Worm (Caenorhabditis elegans) whole organism, early embryonic: Measurements from ENCODE around the gene lab-2.

Source experiments
- B0310.2 ChIP-seq: sonication (generic microtip); optimal IDR thresholded peaks from 2 replicates; lab custom pipeline; 2016; ENCODE audit warnings: mild to moderate bottlenecking, missing genetic modification characterization, missing compliant biosample characterization
- F13C5.2 ChIP-seq: sonication (generic microtip); optimal IDR thresholded peaks from 2 replicates; lab custom pipeline; 2017; ENCODE audit warnings: mild to moderate bottlenecking, missing genetic modification characterization, inconsistent platforms, missing compliant biosample characterization
- aly-1 ChIP-seq: sonication (generic microtip); optimal IDR thresholded peaks from 2 replicates; lab custom pipeline; 2016; ENCODE audit warnings: missing genetic modification characterization, missing compliant biosample characterization
- ama-1 ChIP-seq: fragments of 150-350 bp; optimal IDR thresholded peaks from 2 replicates; lab custom pipeline; 2014
- ceh-13 ChIP-seq: fragments of 200-800 bp; sonication (Bioruptor generic); optimal IDR thresholded peaks from 2 replicates; lab custom pipeline; 2018; ENCODE audit warnings: mild to moderate bottlenecking, missing genetic modification characterization, missing compliant biosample characterization
- ceh-36 ChIP-seq: sonication (generic microtip); optimal IDR thresholded peaks from 2 replicates; lab custom pipeline; 2016; ENCODE audit warnings: missing genetic modification characterization, inconsistent platforms, missing compliant biosample characterization
- ets-7 ChIP-seq: sonication (generic microtip); optimal IDR thresholded peaks from 2 replicates; lab custom pipeline; 2016; ENCODE audit warnings: missing genotype, missing genetic modification characterization, missing compliant biosample characterization
- flt-1 ChIP-seq: fragments of 200-800 bp; sonication (Bioruptor generic); IDR thresholded peaks from 2 replicates; pipeline ENCODE4 v1.3.6; 2022; ENCODE audit warnings: missing genetic modification characterization, missing compliant biosample characterization
- hmbx-1 ChIP-seq: sonication (generic microtip); optimal IDR thresholded peaks from 2 replicates; lab custom pipeline; 2016; ENCODE audit warnings: mild to moderate bottlenecking, missing genetic modification characterization, missing compliant biosample characterization
- hmg-4 ChIP-seq: fragments of 200-800 bp; sonication (Bioruptor generic); optimal IDR thresholded peaks from 2 replicates; lab custom pipeline; 2018; ENCODE audit warnings: mild to moderate bottlenecking, missing genetic modification characterization, missing compliant biosample characterization
- hnd-1 ChIP-seq: sonication (generic microtip); optimal IDR thresholded peaks from 2 replicates; lab custom pipeline; 2016; ENCODE audit warnings: missing genetic modification characterization, missing compliant biosample characterization
- pes-1 ChIP-seq: fragments of 200-800 bp; sonication (Bioruptor generic); IDR thresholded peaks from 2 replicates; pipeline ENCODE4 v1.3.6; 2022; ENCODE audit warnings: missing genetic modification reagents, missing genetic modification characterization, missing compliant biosample characterization
- scrt-1 ChIP-seq: fragments of 200-800 bp; sonication (Bioruptor generic); IDR thresholded peaks from 2 replicates; pipeline ENCODE4 v1.3.6; 2022; ENCODE audit warnings: missing genetic modification characterization, missing compliant biosample characterization
- sea-1 ChIP-seq: fragments of 200-800 bp; sonication (Bioruptor generic); conservative IDR thresholded peaks from 2 replicates; pipeline ENCODE4 v1.3.6; 2022; ENCODE audit warnings: missing genetic modification characterization, missing compliant biosample characterization
- tbx-11 ChIP-seq: fragments of 200-800 bp; sonication (Bioruptor generic); IDR thresholded peaks from 2 replicates; pipeline ENCODE4 v1.3.6; 2022; ENCODE audit warnings: missing genetic modification characterization, missing compliant biosample characterization
- tbx-37 ChIP-seq: fragments of 200-800 bp; sonication (Bioruptor generic); conservative IDR thresholded peaks from 2 replicates; pipeline ENCODE4 v1.3.6; 2022; ENCODE audit warnings: missing genetic modification reagents, missing genetic modification characterization, missing compliant biosample characterization
- tra-4 ChIP-seq: sonication (generic microtip); optimal IDR thresholded peaks from 2 replicates; lab custom pipeline; 2017; ENCODE audit warnings: missing genetic modification characterization, missing compliant biosample characterization

The lab-2 gene

DNA sequence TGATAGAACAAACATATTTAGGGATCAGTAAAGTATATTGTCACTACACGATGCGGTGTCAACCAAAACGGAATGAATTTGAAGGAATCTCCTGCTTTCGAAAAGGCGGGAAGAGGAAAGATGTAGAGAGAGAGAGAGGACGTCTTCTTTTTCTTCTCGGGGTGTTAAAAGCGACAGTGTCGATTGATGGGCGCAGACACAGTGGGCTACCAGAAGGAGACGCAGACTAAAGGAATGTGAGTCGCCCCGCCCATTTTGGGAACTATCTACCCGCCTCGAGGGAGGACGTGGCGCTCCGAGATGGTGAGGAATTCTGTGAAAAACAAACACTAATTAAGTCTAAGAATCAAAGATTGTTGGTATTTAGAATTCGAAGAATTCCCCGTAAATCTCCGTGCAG lies 29.9 kb downstream of the lab-2 start, which contains the start of the genes B0361.14 and B0361.9:
Gene B0361.14, minus strand, starts transcription at position 66 of the 400 bp plus-strand sequence.
Gene B0361.9, minus strand, starts transcription at position 166 of the 400 bp plus-strand sequence.
- TF ChIP-seq scrt-1 (GFP tag; lab: Robert Waterston, UW) (no peak), B0310.2 (tag; lab: Kevin White, UChicago) (no peak), sea-1 (GFP tag; lab: Robert Waterston, UW) (no peak), flt-1 (GFP tag; lab: Robert Waterston, UW) (no peak), hmg-4 (GFP tag; lab: Kevin White, UChicago) (no peak), ceh-36 (tag; lab: Kevin White, UChicago) (no peak), F13C5.2 (tag; lab: Kevin White, UChicago) (no peak)

DNA sequence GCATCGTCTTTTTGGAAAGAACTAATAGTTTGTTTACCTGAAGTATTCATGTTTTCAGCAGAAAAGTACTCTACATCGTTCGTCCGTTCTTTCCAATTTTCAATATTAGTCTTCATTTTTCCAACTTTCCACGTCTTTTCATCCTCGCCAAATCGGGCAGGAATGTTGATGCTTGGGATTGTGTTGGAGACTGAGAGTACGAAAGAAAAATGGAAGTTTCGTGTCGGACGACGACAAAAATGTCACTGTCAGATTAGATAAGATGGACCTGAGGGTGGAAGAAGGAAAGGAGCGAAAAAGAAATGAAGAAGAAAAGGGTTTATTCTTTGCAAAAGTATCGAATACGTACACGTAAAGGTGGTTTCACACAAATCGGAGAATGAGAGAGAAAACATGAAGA lies 31.4 kb downstream of the lab-2 start:
- TF ChIP-seq ceh-13 (GFP tag; lab: Kevin White, UChicago) = no peak
- no peak for TF ChIP-seq sea-1 (GFP tag; lab: Robert Waterston, UW)
- no peak for TF ChIP-seq ets-7 (tag; lab: Kevin White, UChicago)
- TF ChIP-seq B0310.2 (tag; lab: Kevin White, UChicago) = no peak
- TF ChIP-seq aly-1 (tag; lab: Kevin White, UChicago) = no peak
- no peak for TF ChIP-seq hmg-4 (GFP tag; lab: Kevin White, UChicago)
- no peak for TF ChIP-seq scrt-1 (GFP tag; lab: Robert Waterston, UW)
- TF ChIP-seq hmbx-1 = no peak
- no peak for TF ChIP-seq tra-4 (tag; lab: Kevin White, UChicago)

DNA sequence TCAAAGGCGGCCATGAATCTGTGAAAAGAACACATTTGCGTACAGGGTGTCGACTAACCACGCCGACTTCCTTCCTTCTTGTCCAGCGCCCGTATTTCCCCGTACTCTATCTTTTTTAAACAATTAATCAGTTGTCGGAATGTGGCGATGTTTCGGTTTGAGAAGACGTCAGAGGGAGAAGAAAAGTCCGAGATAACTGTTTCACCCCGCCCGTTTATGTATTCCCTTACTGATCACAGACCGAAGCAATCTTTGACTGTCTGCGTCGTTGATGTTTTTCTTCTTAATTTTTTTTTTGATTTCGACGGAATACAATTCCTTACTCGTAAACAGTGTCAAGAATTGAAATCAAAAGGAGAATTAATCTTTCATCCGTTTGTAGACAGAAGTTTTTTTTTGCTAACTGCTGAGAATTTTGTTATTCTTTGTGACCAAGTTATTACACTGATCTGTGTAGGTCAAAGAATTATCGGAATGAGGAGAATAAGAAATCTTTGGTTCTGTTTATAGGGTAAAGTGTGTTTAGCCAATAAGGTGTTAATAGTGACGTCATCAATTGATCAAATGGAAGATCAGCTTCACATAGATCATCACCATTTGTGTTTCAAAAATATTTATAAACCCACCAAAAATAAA lies 32.2 kb downstream of the lab-2 start:
- TF ChIP-seq hmbx-1 (no peak), pes-1 (GFP tag; lab: Robert Waterston, UW) (no peak), tbx-37 (GFP tag; lab: Robert Waterston, UW) (no peak), flt-1 (GFP tag; lab: Robert Waterston, UW) (no peak), F13C5.2 (tag; lab: Kevin White, UChicago) (no peak), ceh-13 (GFP tag; lab: Kevin White, UChicago) (no peak), ama-1 (lab: Kevin White, UChicago) (no peak), hnd-1 (tag; lab: Kevin White, UChicago) (no peak), tra-4 (tag; lab: Kevin White, UChicago) (no peak), sea-1 (GFP tag; lab: Robert Waterston, UW) (no peak), tbx-11 (no peak), hmg-4 (GFP tag; lab: Kevin White, UChicago) (no peak)

ce11 chrIII:7296092-7296668 lies 33.2 kb downstream of the lab-2 start:
- no peak for TF ChIP-seq ama-1 (lab: Kevin White, UChicago)
- TF ChIP-seq flt-1 (GFP tag; lab: Robert Waterston, UW) = no peak
- no peak for TF ChIP-seq hnd-1 (tag; lab: Kevin White, UChicago)
- no peak for TF ChIP-seq ceh-36 (tag; lab: Kevin White, UChicago)
- TF ChIP-seq hmg-4 (GFP tag; lab: Kevin White, UChicago) = no peak
- TF ChIP-seq hmbx-1 = no peak
- no peak for TF ChIP-seq tbx-37 (GFP tag; lab: Robert Waterston, UW)
- no peak for TF ChIP-seq sea-1 (GFP tag; lab: Robert Waterston, UW)
- TF ChIP-seq aly-1 (tag; lab: Kevin White, UChicago) = no peak
- no peak for TF ChIP-seq scrt-1 (GFP tag; lab: Robert Waterston, UW)
- TF ChIP-seq B0310.2 (tag; lab: Kevin White, UChicago) = no peak
- no peak for TF ChIP-seq pes-1 (GFP tag; lab: Robert Waterston, UW)
- no peak for TF ChIP-seq ets-7 (tag; lab: Kevin White, UChicago)
- TF ChIP-seq F13C5.2 (tag; lab: Kevin White, UChicago) = no peak
- no peak for TF ChIP-seq tbx-11
- no peak for TF ChIP-seq ceh-13 (GFP tag; lab: Kevin White, UChicago)
- TF ChIP-seq tra-4 (tag; lab: Kevin White, UChicago) = no peak

- no peak for TF ChIP-seq pes-1 (GFP tag; lab: Robert Waterston, UW)
- TF ChIP-seq aly-1 (tag; lab: Kevin White, UChicago) = no peak
- TF ChIP-seq tra-4 (tag; lab: Kevin White, UChicago) = no peak
- no peak for TF ChIP-seq ama-1 (lab: Kevin White, UChicago)
- no peak for TF ChIP-seq ceh-36 (tag; lab: Kevin White, UChicago)
- TF ChIP-seq B0310.2 (tag; lab: Kevin White, UChicago) = no peak
- TF ChIP-seq tbx-37 (GFP tag; lab: Robert Waterston, UW) = no peak
- no peak for TF ChIP-seq flt-1 (GFP tag; lab: Robert Waterston, UW)
- no peak for TF ChIP-seq hmg-4 (GFP tag; lab: Kevin White, UChicago)
- no peak for TF ChIP-seq ets-7 (tag; lab: Kevin White, UChicago)
- no peak for TF ChIP-seq hnd-1 (tag; lab: Kevin White, UChicago)
- TF ChIP-seq scrt-1 (GFP tag; lab: Robert Waterston, UW) = no peak
- no peak for TF ChIP-seq tbx-11
- TF ChIP-seq hmbx-1 = no peak
- no peak for TF ChIP-seq ceh-13 (GFP tag; lab: Kevin White, UChicago)
- no peak for TF ChIP-seq sea-1 (GFP tag; lab: Robert Waterston, UW)
These were observed 36.2 kb downstream of the lab-2 start, which contains the start of gene cwf-19L2 for ce11 chrIII:7293075-7293684. TSS of gene cwf-19L2 (plus strand) at chrIII:7293634.

- TF ChIP-seq flt-1 (GFP tag; lab: Robert Waterston, UW) (no peak), aly-1 (tag; lab: Kevin White, UChicago) (no peak), ceh-13 (GFP tag; lab: Kevin White, UChicago) (no peak)
These were observed 36.8 kb downstream of the lab-2 start for ce11 chrIII:7292569-7292968.
